Fruit fly (Drosophila melanogaster) whole organism, wandering third instar larva: ENCODE data around the gene tj.

Source experiments
- Abd-B ChIP-seq: fragments of >200 bp; optimal IDR thresholded peaks from 2 replicates; lab custom pipeline; 2017; ENCODE audit warnings: missing biosample characterization, missing genetic modification characterization
- CG32264 ChIP-seq: fragments of 200-800 bp; sonication (Bioruptor generic); optimal IDR thresholded peaks from 2 replicates; lab custom pipeline; 2016; ENCODE audit warnings: missing biosample characterization, missing genetic modification characterization
- CG9705 ChIP-seq: fragments of 200-800 bp; sonication (Bioruptor generic); optimal IDR thresholded peaks from 2 replicates; lab custom pipeline; 2018; ENCODE audit warnings: missing biosample characterization, mild to moderate bottlenecking, missing genetic modification characterization
- CrebA ChIP-seq: fragments of 200-800 bp; sonication (Bioruptor generic); optimal IDR thresholded peaks from 2 replicates; lab custom pipeline; 2016; ENCODE audit warnings: missing biosample characterization, mild to moderate bottlenecking, missing genetic modification characterization, borderline replicate concordance
- Dfd ChIP-seq: fragments of >200 bp; optimal IDR thresholded peaks from 2 replicates; lab custom pipeline; 2017; ENCODE audit warnings: missing biosample characterization, missing genetic modification characterization
- Dif ChIP-seq: fragments of 200-275, 200-300 bp; sonication (Bioruptor generic); optimal IDR thresholded peaks from 2 replicates; lab custom pipeline; 2018; ENCODE audit warnings: missing biosample characterization, missing genetic modification characterization; ENCODE audit not compliant: partially characterized antibody
- GATAd ChIP-seq: sonication (Bioruptor generic); optimal IDR thresholded peaks from 2 replicates; lab custom pipeline; 2016; ENCODE audit warnings: missing biosample characterization, missing genetic modification characterization
- Hr78 ChIP-seq: fragments of >200 bp; optimal IDR thresholded peaks from 2 replicates; lab custom pipeline; 2017; ENCODE audit warnings: missing biosample characterization, missing genetic modification characterization
- Jra ChIP-seq: sonication (Bioruptor generic); optimal IDR thresholded peaks from 2 replicates; lab custom pipeline; 2016; ENCODE audit warnings: missing biosample characterization, missing genetic modification characterization
- Myc ChIP-seq: fragments of >200 bp; optimal IDR thresholded peaks from 2 replicates; lab custom pipeline; 2017
- N ChIP-seq: fragments of >200 bp; optimal IDR thresholded peaks from 2 replicates; lab custom pipeline; 2018; ENCODE audit warnings: missing biosample characterization, missing external identifiers, missing genetic modification characterization
- OdsH ChIP-seq: fragments of 200-800 bp; sonication (Bioruptor generic); optimal IDR thresholded peaks from 2 replicates; lab custom pipeline; 2016; ENCODE audit warnings: missing biosample characterization, mild to moderate bottlenecking, missing genetic modification characterization
- Rel ChIP-seq, 2 experiments: fragments of 200-800 bp; sonication (Bioruptor generic) in 1 of 2; optimal IDR thresholded peaks; 2 replicates in 1 of 2; 3 replicates in 1 of 2; lab custom pipeline; 2016 to 2019; ENCODE audit warnings: mild to moderate bottlenecking in 2 of 2, missing biosample characterization in 2 of 2, missing genetic modification characterization in 2 of 2, moderate library complexity in 1 of 2
- Sp1 ChIP-seq: fragments of 200-800 bp; sonication (Bioruptor generic); optimal IDR thresholded peaks from 3 replicates; lab custom pipeline; 2019; ENCODE audit warnings: missing biosample characterization, mild to moderate bottlenecking, missing genetic modification characterization, moderate library complexity
- Vsx2 ChIP-seq: fragments of 200-300, 225-300 bp; sonication (Bioruptor generic); optimal IDR thresholded peaks from 2 replicates; lab custom pipeline; 2018; ENCODE audit warnings: missing biosample characterization, missing genetic modification characterization; ENCODE audit not compliant: partially characterized antibody
- br ChIP-seq: fragments of 200-800 bp; sonication (Bioruptor generic); optimal IDR thresholded peaks from 2 replicates; lab custom pipeline; 2016; ENCODE audit warnings: missing biosample characterization, missing genetic modification characterization
- brk ChIP-seq: fragments of 200-800 bp; sonication (Bioruptor generic); optimal IDR thresholded peaks from 2 replicates; lab custom pipeline; 2016; ENCODE audit warnings: missing biosample characterization, mild to moderate bottlenecking, missing genetic modification characterization
- dl ChIP-seq, 2 experiments: fragments of 175-275, 200-275 bp in 1 of 2; fragments of 200-275 bp in 1 of 2; sonication (Bioruptor generic); optimal IDR thresholded peaks; lab custom pipeline; 2018; ENCODE audit warnings: mild to moderate bottlenecking in 2 of 2, missing biosample characterization in 2 of 2, missing genetic modification characterization in 2 of 2, moderate library complexity in 2 of 2; ENCODE audit not compliant: partially characterized antibody in 2 of 2, insufficient read depth in 1 of 2
- dmrt93B ChIP-seq: fragments of 200-800 bp; sonication (Bioruptor generic); optimal IDR thresholded peaks from 2 replicates; lab custom pipeline; 2018; ENCODE audit warnings: missing biosample characterization, mild to moderate bottlenecking, missing genetic modification characterization
- ey ChIP-seq: fragments of 200-800 bp; sonication (Bioruptor generic); optimal IDR thresholded peaks from 2 replicates; lab custom pipeline; 2016; ENCODE audit warnings: missing biosample characterization, missing genetic modification characterization
- foxo ChIP-seq, 2 experiments: fragments of 200-800 bp; sonication (Bioruptor generic); optimal IDR thresholded peaks; 2 replicates in 1 of 2; 3 replicates in 1 of 2; lab custom pipeline; 2016 to 2017; ENCODE audit warnings: missing biosample characterization in 2 of 2, missing genetic modification characterization in 2 of 2
- fru ChIP-seq: fragments of 200-800 bp; sonication (Bioruptor generic); optimal IDR thresholded peaks from 3 replicates; lab custom pipeline; 2016; ENCODE audit warnings: missing biosample characterization, mild to moderate bottlenecking, missing genetic modification characterization
- h ChIP-seq: fragments of 200-800 bp; sonication (Bioruptor generic); optimal IDR thresholded peaks from 3 replicates; lab custom pipeline; 2016; ENCODE audit warnings: missing biosample characterization, mild to moderate bottlenecking, missing genetic modification characterization
- jim ChIP-seq: fragments of 175-275, 200-325 bp; sonication (Bioruptor generic); optimal IDR thresholded peaks from 2 replicates; lab custom pipeline; 2016; ENCODE audit warnings: missing biosample characterization, mild to moderate bottlenecking, missing genetic modification characterization
- lola ChIP-seq: fragments of >200 bp; optimal IDR thresholded peaks from 2 replicates; lab custom pipeline; 2017; ENCODE audit warnings: missing biosample characterization, missing genetic modification characterization
- pan ChIP-seq: fragments of >200 bp; optimal IDR thresholded peaks from 2 replicates; lab custom pipeline; 2017
- psq ChIP-seq: fragments of 200-800 bp; sonication (Bioruptor generic); optimal IDR thresholded peaks from 3 replicates; lab custom pipeline; 2017; ENCODE audit warnings: missing biosample characterization, mild to moderate bottlenecking, missing genetic modification characterization, moderate library complexity
- rgr ChIP-seq: fragments of 200-800 bp; sonication (Bioruptor generic); optimal IDR thresholded peaks from 3 replicates; lab custom pipeline; 2016; ENCODE audit warnings: missing biosample characterization, mild to moderate bottlenecking, missing genetic modification characterization
- sage ChIP-seq: fragments of 200-800 bp; sonication (Bioruptor generic); optimal IDR thresholded peaks from 2 replicates; lab custom pipeline; 2016; ENCODE audit warnings: missing biosample characterization, mild to moderate bottlenecking, missing genetic modification characterization
- sv ChIP-seq: fragments of 200-800 bp; sonication (Bioruptor generic); optimal IDR thresholded peaks from 3 replicates; lab custom pipeline; 2016; ENCODE audit warnings: missing biosample characterization, missing genetic modification characterization
- tai ChIP-seq: sonication (Bioruptor generic); optimal IDR thresholded peaks from 2 replicates; lab custom pipeline; 2016; ENCODE audit warnings: missing biosample characterization, missing genetic modification characterization
- usp ChIP-seq: fragments of >200 bp; optimal IDR thresholded peaks from 2 replicates; lab custom pipeline; 2017; ENCODE audit warnings: missing biosample characterization, missing genetic modification characterization
- woc ChIP-seq: sonication (Bioruptor generic); optimal IDR thresholded peaks from 2 replicates; lab custom pipeline; 2016; ENCODE audit warnings: missing biosample characterization, mild to moderate bottlenecking, missing genetic modification characterization

tj gene

dm6 chr2L:19418017-19418416 lies 46.0 kb upstream of the tj start, which contains the start of gene lectin-37Da:
TSS of gene lectin-37Da (plus strand) at chr2L:19418317.
- no peak for TF ChIP-seq GATAd
- no peak for TF ChIP-seq pan (lab: Kevin White, UChicago)
- no peak for TF ChIP-seq Dfd (GFP tag; lab: Kevin White, UChicago)
- no peak for TF ChIP-seq brk (GFP tag; lab: Kevin White, UChicago)
- no peak for TF ChIP-seq N (GFP tag; lab: Kevin White, UChicago)
- TF ChIP-seq psq (GFP tag; lab: Kevin White, UChicago), result no peak
- no peak for TF ChIP-seq lola (GFP tag; lab: Kevin White, UChicago)
- no peak for TF ChIP-seq Rel (GFP tag; optimal IDR thresholded peaks at IDR 0.05; lab: Kevin White, UChicago)
- TF ChIP-seq Rel (tag; optimal IDR thresholded peaks at IDR 0.05; lab: Kevin White, UChicago), result no peak
- no peak for TF ChIP-seq h (GFP tag; lab: Kevin White, UChicago)
- no peak for TF ChIP-seq sage (GFP tag; lab: Kevin White, UChicago)
- no peak for TF ChIP-seq CG9705 (GFP tag; lab: Kevin White, UChicago)
- no peak for TF ChIP-seq CrebA
- no peak for TF ChIP-seq Myc (lab: Kevin White, UChicago)
- no peak for TF ChIP-seq br
- TF ChIP-seq Vsx2 (GFP tag; lab: Kevin White, UChicago), result no peak

dm6 chr2L:19418872-19419271 lies 45.2 kb upstream of the tj start, which contains the start of gene lectin-37Db:
TSS of gene lectin-37Db (plus strand) at chr2L:19419075.
- TF ChIP-seq Abd-B (GFP tag; lab: Kevin White, UChicago) (no peak), woc (GFP tag; lab: Kevin White, UChicago) (no peak), h (GFP tag; lab: Kevin White, UChicago) (no peak), CG9705 (GFP tag; lab: Kevin White, UChicago) (no peak), OdsH (GFP tag; lab: Kevin White, UChicago) (no peak), CG32264 (GFP tag; lab: Kevin White, UChicago) (no peak), fru (GFP tag; lab: Kevin White, UChicago) (no peak), sv (GFP tag; lab: Kevin White, UChicago) (no peak), sage (GFP tag; lab: Kevin White, UChicago) (no peak), jim (no peak), Hr78 (GFP tag; lab: Kevin White, UChicago) (no peak), Rel (GFP tag; optimal IDR thresholded peaks at IDR 0.05; lab: Kevin White, UChicago) (no peak), Rel (tag; optimal IDR thresholded peaks at IDR 0.05; lab: Kevin White, UChicago) (no peak), Vsx2 (GFP tag; lab: Kevin White, UChicago) (no peak), N (GFP tag; lab: Kevin White, UChicago) (no peak), usp (GFP tag; lab: Kevin White, UChicago) (no peak), br (no peak), ey (GFP tag; lab: Kevin White, UChicago) (no peak), dl (GFP tag; optimal IDR thresholded peaks at IDR 0.05; lab: Kevin White, UChicago; ENCODE audit: insufficient read depth in 1 of 2, partially characterized antibody in 2 of 2) (no peak), rgr (GFP tag; lab: Kevin White, UChicago) (no peak)
- TF ChIP-seq, all 38 proteins: peak for 0

DNA sequence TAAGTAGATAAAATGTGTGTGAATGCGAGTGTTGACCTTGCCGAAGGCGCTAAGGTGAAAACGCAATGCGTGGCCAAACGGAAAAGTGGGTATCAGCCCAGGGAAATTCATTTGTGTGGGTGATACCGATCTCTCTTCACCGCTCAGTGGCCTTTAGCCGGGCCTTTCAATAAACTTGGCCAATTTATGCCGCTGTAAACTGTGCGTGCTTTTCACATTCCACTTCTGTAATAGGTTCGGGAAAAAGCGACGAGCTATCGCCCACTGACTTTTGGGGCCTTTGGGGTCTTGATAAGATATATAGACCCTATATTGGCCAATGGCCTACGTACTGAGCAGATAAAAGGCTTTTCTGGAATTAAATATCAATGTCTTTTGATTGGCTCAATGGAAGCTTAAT lies 42.5 kb upstream of the tj start:
- no peak for TF ChIP-seq dmrt93B
- TF ChIP-seq dl (GFP tag; optimal IDR thresholded peaks at IDR 0.05; lab: Kevin White, UChicago; ENCODE audit: insufficient read depth in 1 of 2, partially characterized antibody in 2 of 2), result no peak
- no peak for TF ChIP-seq lola (GFP tag; lab: Kevin White, UChicago)
- no peak for TF ChIP-seq rgr (GFP tag; lab: Kevin White, UChicago)
- TF ChIP-seq h (GFP tag; lab: Kevin White, UChicago), result no peak
- TF ChIP-seq tai (GFP tag; lab: Kevin White, UChicago), result no peak
- TF ChIP-seq, all 38 proteins: peak for 0

DNA sequence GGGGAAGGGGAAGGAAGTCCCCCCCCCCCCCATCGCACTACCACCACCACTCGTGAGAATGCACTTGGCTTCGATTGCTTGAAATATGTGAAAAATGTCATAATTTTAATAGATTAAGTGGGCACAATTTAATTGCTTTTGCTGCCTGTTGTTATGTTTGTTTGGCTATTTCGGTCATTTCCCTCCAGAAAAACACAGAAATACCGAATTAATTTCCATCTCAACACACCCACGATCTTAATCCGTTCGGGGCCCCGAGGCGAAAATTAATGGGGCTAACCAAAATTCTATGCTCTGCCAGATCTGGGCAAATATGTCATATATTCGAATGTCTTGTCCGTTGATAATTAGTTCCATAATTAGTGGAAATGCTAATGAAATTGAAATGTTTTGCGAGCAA lies 41.4 kb upstream of the tj start:
- no peak for TF ChIP-seq lola (GFP tag; lab: Kevin White, UChicago)
- no peak for TF ChIP-seq sage (GFP tag; lab: Kevin White, UChicago)
- no peak for TF ChIP-seq dl (GFP tag; optimal IDR thresholded peaks at IDR 0.05; lab: Kevin White, UChicago; ENCODE audit: insufficient read depth in 1 of 2, partially characterized antibody in 2 of 2)
- no peak for TF ChIP-seq foxo (GFP tag; optimal IDR thresholded peaks at IDR 0.05; lab: Kevin White, UChicago)
- no peak for TF ChIP-seq Jra
- TF ChIP-seq tai (GFP tag; lab: Kevin White, UChicago), result no peak
- TF ChIP-seq psq (GFP tag; lab: Kevin White, UChicago), result no peak
- TF ChIP-seq fru (GFP tag; lab: Kevin White, UChicago), result no peak
- no peak for TF ChIP-seq OdsH (GFP tag; lab: Kevin White, UChicago)
- no peak for TF ChIP-seq Dfd (GFP tag; lab: Kevin White, UChicago)
- no peak for TF ChIP-seq Sp1 (GFP tag; lab: Kevin White, UChicago)
- TF ChIP-seq rgr (GFP tag; lab: Kevin White, UChicago), result no peak
- no peak for TF ChIP-seq Dif (GFP tag; lab: Kevin White, UChicago)
- no peak for TF ChIP-seq h (GFP tag; lab: Kevin White, UChicago)
